Worm (Caenorhabditis elegans) whole organism, late embryonic: ENCODE measurements around the gene dhs-20.

Experiments used
- C08G9.2 ChIP-seq: sonication (generic microtip); optimal IDR thresholded peaks from 2 replicates; lab custom pipeline; 2016; ENCODE audit warnings: mild to moderate bottlenecking, missing genetic modification characterization, moderate library complexity, missing compliant biosample characterization
- F13H6.1 ChIP-seq: sonication (generic microtip); optimal IDR thresholded peaks from 2 replicates; lab custom pipeline; 2016; ENCODE audit warnings: missing genetic modification characterization, missing compliant biosample characterization
- K09A11.1 ChIP-seq: sonication (generic microtip); optimal IDR thresholded peaks from 2 replicates; lab custom pipeline; 2017; ENCODE audit warnings: antibody characterized with exemption, mild to moderate bottlenecking, missing genetic modification characterization, missing compliant biosample characterization; ENCODE audit not compliant: insufficient read depth
- T23F11.4 ChIP-seq: fragments of 200-800 bp; sonication (Bioruptor generic); optimal IDR thresholded peaks from 2 replicates; lab custom pipeline; 2018; ENCODE audit warnings: mild to moderate bottlenecking, missing genetic modification characterization, missing compliant biosample characterization
- Y22D7AL.16 ChIP-seq: sonication (generic microtip); optimal IDR thresholded peaks from 2 replicates; lab custom pipeline; 2016; ENCODE audit warnings: missing genetic modification characterization, missing compliant biosample characterization
- ahr-1 ChIP-seq: sonication (generic microtip); optimal IDR thresholded peaks from 2 replicates; lab custom pipeline; 2016; ENCODE audit warnings: missing genetic modification characterization, missing compliant biosample characterization
- ama-1 ChIP-seq: fragments of 150-350 bp; optimal IDR thresholded peaks from 2 replicates; lab custom pipeline; 2014
- ceh-14 ChIP-seq: sonication (generic microtip); optimal IDR thresholded peaks from 2 replicates; lab custom pipeline; 2016; ENCODE audit warnings: missing genotype, missing genetic modification characterization, missing compliant biosample characterization
- ceh-19 ChIP-seq: fragments of 200-800 bp; sonication (Bioruptor generic); optimal IDR thresholded peaks from 2 replicates; lab custom pipeline; 2018; ENCODE audit warnings: mild to moderate bottlenecking, missing genetic modification characterization, missing compliant biosample characterization
- ceh-2 ChIP-seq: sonication (generic microtip); optimal IDR thresholded peaks from 2 replicates; lab custom pipeline; 2016; ENCODE audit warnings: missing genotype, missing genetic modification characterization, missing compliant biosample characterization
- ceh-22 ChIP-seq: sonication (generic microtip); optimal IDR thresholded peaks from 2 replicates; lab custom pipeline; 2017; ENCODE audit warnings: missing biosample characterization, missing genetic modification characterization
- ceh-34 ChIP-seq: sonication (generic microtip); optimal IDR thresholded peaks from 2 replicates; lab custom pipeline; 2016; ENCODE audit warnings: mild to moderate bottlenecking, missing genetic modification characterization, missing compliant biosample characterization
- ceh-48 ChIP-seq: sonication (generic microtip); optimal IDR thresholded peaks from 2 replicates; lab custom pipeline; 2016; ENCODE audit warnings: missing genetic modification characterization, inconsistent platforms, missing compliant biosample characterization
- ceh-9 ChIP-seq: sonication (generic microtip); optimal IDR thresholded peaks from 2 replicates; lab custom pipeline; 2016; ENCODE audit warnings: mild to moderate bottlenecking, missing genetic modification characterization, inconsistent platforms, missing compliant biosample characterization
- che-1 ChIP-seq: sonication (generic microtip); optimal IDR thresholded peaks from 2 replicates; lab custom pipeline; 2016; ENCODE audit warnings: mild to moderate bottlenecking, missing genetic modification characterization, missing compliant biosample characterization
- dmd-4 ChIP-seq: sonication (generic microtip); optimal IDR thresholded peaks from 2 replicates; lab custom pipeline; 2016; ENCODE audit warnings: borderline replicate concordance, missing genetic modification characterization, missing compliant biosample characterization
- dve-1 ChIP-seq: sonication (generic microtip); optimal IDR thresholded peaks from 2 replicates; lab custom pipeline; 2017; ENCODE audit warnings: antibody characterized with exemption, mild to moderate bottlenecking, missing genetic modification characterization, missing compliant biosample characterization
- elt-2 ChIP-seq: sonication (generic microtip); optimal IDR thresholded peaks from 2 replicates; lab custom pipeline; 2016; ENCODE audit warnings: missing genetic modification reagents, missing genetic modification characterization, missing compliant biosample characterization
- eyg-1 ChIP-seq: sonication (generic microtip); optimal IDR thresholded peaks from 2 replicates; lab custom pipeline; 2016; ENCODE audit warnings: missing genotype, missing genetic modification characterization, missing compliant biosample characterization
- fkh-10 ChIP-seq: fragments of 150-350 bp; optimal IDR thresholded peaks from 2 replicates; lab custom pipeline; 2014; ENCODE audit warnings: missing biosample characterization, missing genetic modification reagents, missing genetic modification characterization
- fkh-6 ChIP-seq: sonication (generic microtip); optimal IDR thresholded peaks from 2 replicates; lab custom pipeline; 2016; ENCODE audit warnings: missing genetic modification characterization, missing compliant biosample characterization
- hlh-13 ChIP-seq: fragments of 200-800 bp; sonication (Bioruptor generic); optimal IDR thresholded peaks from 2 replicates; lab custom pipeline; 2018; ENCODE audit warnings: mild to moderate bottlenecking, missing genetic modification characterization, missing compliant biosample characterization
- hlh-15 ChIP-seq: sonication (generic microtip); optimal IDR thresholded peaks from 2 replicates; lab custom pipeline; 2016; ENCODE audit warnings: missing genetic modification characterization, missing compliant biosample characterization
- hlh-30 ChIP-seq: sonication (generic microtip); optimal IDR thresholded peaks from 2 replicates; lab custom pipeline; 2017; ENCODE audit warnings: antibody characterized with exemption, missing genetic modification characterization, missing compliant biosample characterization; ENCODE audit not compliant: insufficient read depth
- lin-11 ChIP-seq: fragments of 200-800 bp; sonication (Bioruptor generic); optimal IDR thresholded peaks from 2 replicates; lab custom pipeline; 2018; ENCODE audit warnings: mild to moderate bottlenecking, missing genetic modification characterization, missing compliant biosample characterization
- madf-2 ChIP-seq: sonication (generic microtip); optimal IDR thresholded peaks from 2 replicates; lab custom pipeline; 2017; ENCODE audit warnings: missing genetic modification characterization, missing compliant biosample characterization
- nfya-1 ChIP-seq: sonication (generic microtip); optimal IDR thresholded peaks from 2 replicates; lab custom pipeline; 2017; ENCODE audit warnings: missing genetic modification characterization, mild to moderate bottlenecking, missing compliant biosample characterization, antibody characterized with exemption, moderate library complexity
- nhr-11 ChIP-seq: fragments of 150-350 bp; optimal IDR thresholded peaks from 2 replicates; lab custom pipeline; 2014; ENCODE audit warnings: missing biosample characterization, missing genetic modification characterization
- npax-4 ChIP-seq: sonication (generic microtip); optimal IDR thresholded peaks from 2 replicates; lab custom pipeline; 2016; ENCODE audit warnings: missing genetic modification characterization, missing compliant biosample characterization
- odd-2 ChIP-seq: sonication (generic microtip); optimal IDR thresholded peaks from 2 replicates; lab custom pipeline; 2017; ENCODE audit warnings: antibody characterized with exemption, mild to moderate bottlenecking, missing genetic modification characterization, missing compliant biosample characterization
- pag-3 ChIP-seq: sonication (generic microtip); optimal IDR thresholded peaks from 2 replicates; lab custom pipeline; 2016; ENCODE audit warnings: missing compliant biosample characterization, missing genetic modification characterization, borderline replicate concordance
- pax-1 ChIP-seq: fragments of 150-350 bp; optimal IDR thresholded peaks from 2 replicates; lab custom pipeline; 2014; ENCODE audit warnings: missing biosample characterization, missing genetic modification characterization
- pha-2 ChIP-seq: sonication (generic microtip); optimal IDR thresholded peaks from 2 replicates; lab custom pipeline; 2017; ENCODE audit warnings: mild to moderate bottlenecking, missing genetic modification characterization, missing compliant biosample characterization
- pha-4 ChIP-seq: fragments of 150-350 bp; optimal IDR thresholded peaks from 2 replicates; lab custom pipeline; 2018; ENCODE audit warnings: missing biosample characterization, missing genetic modification reagents, missing genetic modification characterization
- pros-1 ChIP-seq: fragments of 150-350 bp; optimal IDR thresholded peaks from 2 replicates; lab custom pipeline; 2014; ENCODE audit warnings: missing biosample characterization, missing genetic modification reagents, missing genetic modification characterization
- ref-2 ChIP-seq: sonication (generic microtip); optimal IDR thresholded peaks from 2 replicates; lab custom pipeline; 2016; ENCODE audit warnings: missing genetic modification characterization, missing compliant biosample characterization
- tbx-2 ChIP-seq: sonication (generic microtip); optimal IDR thresholded peaks from 2 replicates; lab custom pipeline; 2016; ENCODE audit warnings: missing genetic modification characterization, missing compliant biosample characterization
- ttx-3 ChIP-seq: sonication (generic microtip); optimal IDR thresholded peaks from 2 replicates; lab custom pipeline; 2016; ENCODE audit warnings: missing genetic modification reagents, missing genetic modification characterization, missing compliant biosample characterization
- unc-42 ChIP-seq: sonication (generic microtip); optimal IDR thresholded peaks from 2 replicates; lab custom pipeline; 2016; ENCODE audit warnings: missing genotype, missing genetic modification characterization, missing compliant biosample characterization
- unc-55 ChIP-seq: sonication (generic microtip); optimal IDR thresholded peaks from 2 replicates; lab custom pipeline; 2017; ENCODE audit warnings: missing biosample characterization, missing genetic modification reagents, missing genetic modification characterization
- zip-5 ChIP-seq: sonication (generic microtip); optimal IDR thresholded peaks from 2 replicates; lab custom pipeline; 2016; ENCODE audit warnings: missing genetic modification characterization, missing compliant biosample characterization
- ztf-16 ChIP-seq: sonication (generic microtip); optimal IDR thresholded peaks from 2 replicates; lab custom pipeline; 2017; ENCODE audit warnings: missing genetic modification characterization, missing compliant biosample characterization

The dhs-20 gene

DNA sequence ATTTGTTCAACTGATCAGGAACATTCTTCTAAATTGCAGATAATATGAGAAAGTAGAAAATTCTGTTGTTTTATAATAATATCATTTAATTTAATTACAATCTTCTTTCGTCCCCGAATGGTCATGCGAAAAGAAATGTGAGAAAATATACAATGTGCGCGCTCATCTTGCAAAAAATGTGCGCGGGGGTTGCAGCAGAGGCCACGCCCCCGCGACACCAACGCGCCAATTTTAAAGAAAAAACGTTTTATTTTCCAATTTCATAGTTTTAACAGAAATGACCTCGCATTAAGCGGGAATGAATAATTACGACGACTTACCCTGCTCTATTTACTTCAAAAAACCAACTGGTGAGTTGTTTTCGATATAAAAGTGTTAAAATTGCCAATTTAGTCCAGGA lies 6.1 kb upstream of the dhs-20 start, which contains the start of gene sas-5 (continued):
- peak; percentile 54 for TF ChIP-seq fkh-6 (tag; lab: Kevin White, UChicago)
- peak; percentile 71 for TF ChIP-seq dmd-4
- peak; percentile 87 for TF ChIP-seq tbx-2 (tag; lab: Kevin White, UChicago)
- TF ChIP-seq pha-2 (tag; lab: Kevin White, UChicago): peak; percentile 62
- peak; percentile 6 for TF ChIP-seq pax-1 (tag; lab: Kevin White, UChicago)
- peak; percentile 60 for TF ChIP-seq T23F11.4 (GFP tag; lab: Kevin White, UChicago)
- TF ChIP-seq fkh-10 (GFP tag; lab: Kevin White, UChicago): peak; percentile 51
- peak; percentile 59 for TF ChIP-seq F13H6.1 (tag; lab: Kevin White, UChicago)
- TF ChIP-seq hlh-30 (tag; lab: Kevin White, UChicago): peak; percentile 13
- peak; percentile 80 for TF ChIP-seq ztf-16 (tag; lab: Kevin White, UChicago)
- TF ChIP-seq pros-1 (tag; lab: Kevin White, UChicago): peak; percentile 20
- peak; percentile 73 for TF ChIP-seq ref-2 (tag; lab: Kevin White, UChicago)
- peak; percentile 57 for TF ChIP-seq hlh-15 (tag; lab: Kevin White, UChicago)
- peak; percentile 85 for TF ChIP-seq ceh-14
- TF ChIP-seq nfya-1: peak; percentile 79
- TF ChIP-seq C08G9.2 (tag; lab: Kevin White, UChicago): peak; percentile 71

DNA sequence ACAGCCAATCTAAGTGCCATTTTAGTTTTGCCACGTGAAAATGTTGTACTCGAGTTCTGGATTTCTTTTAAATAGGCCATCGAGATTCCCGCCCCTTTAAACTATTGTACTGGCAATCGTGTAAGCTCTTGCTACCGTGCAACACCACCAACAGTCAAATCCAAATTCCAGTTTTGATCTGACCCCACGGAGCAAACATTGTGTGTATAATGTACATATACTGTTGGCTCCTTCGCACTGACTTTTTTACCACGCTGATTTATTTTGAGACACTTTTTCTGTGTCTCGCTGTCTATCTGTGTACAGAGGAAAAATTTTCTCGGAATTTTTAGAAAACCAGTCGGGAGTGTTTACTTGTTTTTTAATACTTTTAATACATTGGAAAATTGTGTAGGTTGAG lies 5.7 kb upstream of the dhs-20 start, which contains the start of gene piit-1:
Gene piit-1 (minus strand): TSS at position 101 of the 400 bp plus-strand sequence.
- no peak for TF ChIP-seq lin-11 (tag; lab: Kevin White, UChicago)
- TF ChIP-seq madf-2: no peak
- no peak for TF ChIP-seq tbx-2 (tag; lab: Kevin White, UChicago)
- no peak for TF ChIP-seq pha-4 (tag; lab: Kevin White, UChicago)
- no peak for TF ChIP-seq ztf-16 (tag; lab: Kevin White, UChicago)
- TF ChIP-seq fkh-6 (tag; lab: Kevin White, UChicago): no peak
- TF ChIP-seq unc-55 (GFP tag; lab: Kevin White, UChicago): no peak
- TF ChIP-seq ama-1 (lab: Kevin White, UChicago): no peak
- no peak for TF ChIP-seq dmd-4
- TF ChIP-seq eyg-1 (tag; lab: Kevin White, UChicago): no peak
- no peak for TF ChIP-seq ceh-14
- no peak for TF ChIP-seq pag-3 (tag; lab: Kevin White, UChicago)
- no peak for TF ChIP-seq dve-1 (tag; lab: Kevin White, UChicago)
- TF ChIP-seq K09A11.1 (tag; lab: Kevin White, UChicago): no peak
- no peak for TF ChIP-seq ahr-1 (tag; lab: Kevin White, UChicago)
- no peak for TF ChIP-seq nfya-1
- TF ChIP-seq, all 69 proteins: peak for 0

DNA sequence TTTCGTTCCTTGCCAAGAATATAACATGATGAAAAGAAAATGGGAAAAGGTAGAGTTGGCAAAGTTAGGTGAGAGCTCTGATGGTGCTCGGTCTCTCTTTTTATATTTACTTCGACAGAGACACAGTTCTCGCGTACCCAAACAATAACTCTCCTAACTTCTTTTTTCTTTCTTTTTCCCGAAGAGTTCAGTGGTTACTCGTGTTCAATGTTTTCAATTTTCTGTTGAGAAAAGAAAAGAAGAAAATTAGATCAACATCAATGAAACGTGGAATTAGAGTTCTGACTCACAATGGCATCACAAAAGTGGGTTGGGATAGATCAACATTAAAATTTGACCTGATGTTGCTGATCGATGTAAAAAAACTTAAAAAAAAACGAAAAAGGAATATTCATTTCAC lies 2.1 kb upstream of the dhs-20 start, which contains the start of gene idpp-16:
Gene idpp-16 (minus strand): TSS at position 101 of the 400 bp plus-strand sequence.
- TF ChIP-seq eyg-1 (tag; lab: Kevin White, UChicago): no peak
- TF ChIP-seq ttx-3 (tag; lab: Kevin White, UChicago): no peak
- TF ChIP-seq che-1 (tag; lab: Kevin White, UChicago): no peak
- no peak for TF ChIP-seq npax-4 (tag; lab: Kevin White, UChicago)

DNA sequence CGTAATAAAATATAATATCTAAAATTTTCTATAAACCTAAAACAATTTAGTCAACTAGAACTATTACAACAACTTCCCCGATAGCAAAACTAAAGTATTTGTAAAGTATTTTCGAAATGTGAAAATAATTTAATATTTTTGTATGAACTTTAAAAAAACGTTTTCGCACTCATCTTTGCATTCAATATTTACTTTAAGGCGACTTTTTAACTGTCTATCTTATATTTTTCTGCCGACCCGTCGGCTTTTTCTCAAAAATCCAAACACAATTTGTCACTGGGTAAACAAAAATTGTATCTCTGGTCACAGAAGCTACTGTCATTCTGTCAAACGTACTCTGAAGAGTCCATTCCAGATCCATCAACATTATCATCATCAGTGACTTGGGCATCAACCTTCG lies 864 bp upstream of the dhs-20 start:
- TF ChIP-seq ceh-9 (no peak), K09A11.1 (tag; lab: Kevin White, UChicago) (no peak), zip-5 (tag; lab: Kevin White, UChicago) (no peak), dve-1 (tag; lab: Kevin White, UChicago) (no peak), odd-2 (tag; lab: Kevin White, UChicago) (no peak), ceh-22 (tag; lab: Kevin White, UChicago) (no peak)
- TF ChIP-seq, all 69 proteins: peak for 0

DNA sequence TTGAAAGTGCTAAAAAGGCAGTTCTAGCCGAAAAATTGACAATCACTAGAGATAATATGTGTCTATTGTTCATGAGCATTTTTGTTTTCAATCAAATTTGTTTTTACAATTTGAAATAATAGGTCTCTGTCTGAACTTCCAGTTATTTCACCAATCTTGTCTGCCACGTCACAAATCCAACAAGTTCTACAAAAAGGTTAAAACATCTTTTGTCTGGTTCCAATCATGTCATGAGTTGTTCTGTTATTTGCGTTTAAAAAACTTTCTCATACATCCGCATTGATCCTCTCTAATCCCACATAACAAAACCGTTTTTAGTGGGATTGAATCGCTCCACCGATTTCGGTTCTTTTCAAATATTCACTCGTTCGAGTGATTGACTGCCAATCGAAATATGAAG lies 3.6 kb downstream of the dhs-20 start, which contains the start of gene F35B12.9:
Gene F35B12.9 (plus strand): TSS at position 372 of the 400 bp plus-strand sequence.
- no peak for TF ChIP-seq ceh-34 (tag; lab: Kevin White, UChicago)
- no peak for TF ChIP-seq fkh-6 (tag; lab: Kevin White, UChicago)
- no peak for TF ChIP-seq ceh-19
- TF ChIP-seq madf-2: no peak
- no peak for TF ChIP-seq elt-2
- TF ChIP-seq eyg-1 (tag; lab: Kevin White, UChicago): no peak
- TF ChIP-seq nhr-11 (tag; lab: Kevin White, UChicago): no peak
- no peak for TF ChIP-seq K09A11.1 (tag; lab: Kevin White, UChicago)
- TF ChIP-seq unc-42: no peak
- no peak for TF ChIP-seq Y22D7AL.16 (tag; lab: Kevin White, UChicago)
- no peak for TF ChIP-seq pax-1 (tag; lab: Kevin White, UChicago)
- no peak for TF ChIP-seq ref-2 (tag; lab: Kevin White, UChicago)
- TF ChIP-seq pha-4 (tag; lab: Kevin White, UChicago): no peak
- no peak for TF ChIP-seq ceh-48 (tag; lab: Kevin White, UChicago)
- TF ChIP-seq hlh-13: no peak
- TF ChIP-seq ceh-2 (tag; lab: Kevin White, UChicago): no peak
- no peak for TF ChIP-seq pha-2 (tag; lab: Kevin White, UChicago)
